Fruit fly (Drosophila melanogaster): ENCODE measurements around the gene CG3793.

The CG3793 gene

dm6 chr2L:15762466-15762865 lies 1.6 kb upstream of the CG3793 start, which contains the start of gene Gli (continued):
- no peak for TF ChIP-seq NC2β (GFP tag; optimal IDR thresholded peaks at IDR 0.05)
- TF ChIP-seq CG4730 (GFP tag; IDR thresholded peaks at IDR 0.05), result no peak
- TF ChIP-seq yki (optimal IDR thresholded peaks at IDR 0.05), result no peak
- no peak for TF ChIP-seq Hand (GFP tag; optimal IDR thresholded peaks at IDR 0.05)
- TF ChIP-seq Dip2 (GFP tag; IDR thresholded peaks at IDR 0.05), result no peak
- no peak for TF ChIP-seq CG10209 (GFP tag; optimal IDR thresholded peaks at IDR 0.05)
- peak; percentile 19 for TF ChIP-seq Neu2 (GFP tag; optimal IDR thresholded peaks at IDR 0.05; ENCODE audit: borderline replicate concordance)
- TF ChIP-seq Med (GFP tag), result peak; percentile 96
- TF ChIP-seq CkIIα-i1 (GFP tag; IDR thresholded peaks at IDR 0.05), result no peak
- TF ChIP-seq aop (GFP tag; IDR thresholded peaks at IDR 0.05), result no peak
- peak; percentile 21; the same call in 1 of the 2 replicates for TF ChIP-seq slbo (GFP tag; IDR thresholded peaks at IDR 0.05)
- TF ChIP-seq C15 (GFP tag; IDR thresholded peaks at IDR 0.05), result no peak
- TF ChIP-seq ATbp (GFP tag; optimal IDR thresholded peaks at IDR 0.05), result no peak
- TF ChIP-seq CG3847 (GFP tag; IDR thresholded peaks at IDR 0.05), result no peak
- TF ChIP-seq CG11696 (GFP tag; IDR thresholded peaks at IDR 0.05), result 0 out of 2 replicates have a peak, but pooled peaks have one; percentile 21
- TF ChIP-seq CG10366 (GFP tag; IDR thresholded peaks at IDR 0.05), result no peak
- no peak for TF ChIP-seq Ptx1 (GFP tag; IDR thresholded peaks at IDR 0.05)
- TF ChIP-seq rib (GFP tag; IDR thresholded peaks at IDR 0.05), result peak; percentile 73; the same call in 1 of the 2 replicates
- peak; percentile 61 for TF ChIP-seq CG12071 (GFP tag; optimal IDR thresholded peaks at IDR 0.05)
- peak; percentile 62 for TF ChIP-seq Nf-YC (tag; optimal IDR thresholded peaks at IDR 0.05)
- no peak for TF ChIP-seq dm (GFP tag; optimal IDR thresholded peaks at IDR 0.05)
- TF ChIP-seq CG10267 (tag; optimal IDR thresholded peaks at IDR 0.05), result peak; percentile 7
- TF ChIP-seq ewg (GFP tag; optimal IDR thresholded peaks at IDR 0.05), result peak; percentile 79
- TF ChIP-seq bbx (GFP tag; IDR thresholded peaks at IDR 0.05; ENCODE audit: partially characterized antibody), result peak; percentile 76
- no peak for TF ChIP-seq repo (GFP tag; optimal IDR thresholded peaks at IDR 0.05)
- no peak for TF ChIP-seq gcm (GFP tag; optimal IDR thresholded peaks at IDR 0.05)
- TF ChIP-seq Hr39 (optimal IDR thresholded peaks at IDR 0.05), result no peak
- TF ChIP-seq CG18476 (GFP tag; optimal IDR thresholded peaks at IDR 0.05), result no peak
- TF ChIP-seq CG8290 (GFP tag; optimal IDR thresholded peaks at IDR 0.05), result no peak
- peak in 1 of 2 experiments; percentile 85 for TF ChIP-seq CG8290 (tag; optimal IDR thresholded peaks at IDR 0.05)
- peak; percentile 31 for TF ChIP-seq fd102C (GFP tag; optimal IDR thresholded peaks at IDR 0.05)
- no peak for TF ChIP-seq psq (GFP tag; optimal IDR thresholded peaks at IDR 0.05)
- TF ChIP-seq CG13123 (GFP tag; optimal IDR thresholded peaks at IDR 0.05), result no peak
- TF ChIP-seq CG12155 (GFP tag; optimal IDR thresholded peaks at IDR 0.05), result no peak
- peak; percentile 59; the same call in 1 of the 2 replicates for TF ChIP-seq sob (GFP tag; IDR thresholded peaks at IDR 0.05)
- 0 out of 2 replicates have a peak, but pooled peaks have one; percentile 14 for TF ChIP-seq Rx (GFP tag; IDR thresholded peaks at IDR 0.05)
- no peak for TF ChIP-seq dmrt99B (tag; optimal IDR thresholded peaks at IDR 0.05)
- TF ChIP-seq CG9797 (GFP tag; optimal IDR thresholded peaks at IDR 0.05), result no peak
- TF ChIP-seq CG4424 (GFP tag; optimal IDR thresholded peaks at IDR 0.05), result no peak
- TF ChIP-seq CG18262 (tag; optimal IDR thresholded peaks at IDR 0.05), result no peak
- no peak for TF ChIP-seq Six4 (GFP tag; optimal IDR thresholded peaks at IDR 0.05)
- no peak for TF ChIP-seq Dip3 (GFP tag; optimal IDR thresholded peaks at IDR 0.05)
- TF ChIP-seq pum (GFP tag; optimal IDR thresholded peaks at IDR 0.05), result peak; percentile 9
- peak; percentile 54; the same call in 1 of the 3 replicates for TF ChIP-seq ken (GFP tag; IDR thresholded peaks at IDR 0.05)
- TF ChIP-seq kay (GFP tag; optimal IDR thresholded peaks at IDR 0.05), result peak; percentile 21
- no peak for TF ChIP-seq al (GFP tag; IDR thresholded peaks at IDR 0.05)
- no peak for TF ChIP-seq CG13424 (tag; optimal IDR thresholded peaks at IDR 0.05)
- TF ChIP-seq CG4854 (GFP tag; optimal IDR thresholded peaks at IDR 0.05), result no peak
- TF ChIP-seq sc (optimal IDR thresholded peaks at IDR 0.05), result no peak
- no peak for TF ChIP-seq sc (GFP tag; optimal IDR thresholded peaks at IDR 0.05)
- no peak for TF ChIP-seq CG6689 (GFP tag; IDR thresholded peaks at IDR 0.05)
- TF ChIP-seq org-1 (GFP tag; optimal IDR thresholded peaks at IDR 0.05), result no peak
- no peak for TF ChIP-seq cato (GFP tag; optimal IDR thresholded peaks at IDR 0.05; ENCODE audit: borderline replicate concordance)
- TF ChIP-seq Nf-YA (GFP tag; IDR thresholded peaks at IDR 0.05), result peak; percentile 28; the same call in 1 of the 2 replicates

Measured in whole organism, embryonic.